Worm (Caenorhabditis elegans) whole organism, early embryonic: ENCODE data around the gene T14G8.4.

Experiments used
- F13C5.2 ChIP-seq: sonication (generic microtip); optimal IDR thresholded peaks from 2 replicates; lab custom pipeline; 2017; ENCODE audit warnings: mild to moderate bottlenecking, missing genetic modification characterization, inconsistent platforms, missing compliant biosample characterization
- ama-1 ChIP-seq: fragments of 150-350 bp; optimal IDR thresholded peaks from 2 replicates; lab custom pipeline; 2014
- ceh-13 ChIP-seq: fragments of 200-800 bp; sonication (Bioruptor generic); optimal IDR thresholded peaks from 2 replicates; lab custom pipeline; 2018; ENCODE audit warnings: mild to moderate bottlenecking, missing genetic modification characterization, missing compliant biosample characterization
- flt-1 ChIP-seq: fragments of 200-800 bp; sonication (Bioruptor generic); IDR thresholded peaks from 2 replicates; pipeline ENCODE4 v1.3.6; 2022; ENCODE audit warnings: missing genetic modification characterization, missing compliant biosample characterization
- pes-1 ChIP-seq: fragments of 200-800 bp; sonication (Bioruptor generic); IDR thresholded peaks from 2 replicates; pipeline ENCODE4 v1.3.6; 2022; ENCODE audit warnings: missing genetic modification reagents, missing genetic modification characterization, missing compliant biosample characterization
- sea-1 ChIP-seq: fragments of 200-800 bp; sonication (Bioruptor generic); conservative IDR thresholded peaks from 2 replicates; pipeline ENCODE4 v1.3.6; 2022; ENCODE audit warnings: missing genetic modification characterization, missing compliant biosample characterization
- tbx-11 ChIP-seq: fragments of 200-800 bp; sonication (Bioruptor generic); IDR thresholded peaks from 2 replicates; pipeline ENCODE4 v1.3.6; 2022; ENCODE audit warnings: missing genetic modification characterization, missing compliant biosample characterization
- tbx-37 ChIP-seq: fragments of 200-800 bp; sonication (Bioruptor generic); conservative IDR thresholded peaks from 2 replicates; pipeline ENCODE4 v1.3.6; 2022; ENCODE audit warnings: missing genetic modification reagents, missing genetic modification characterization, missing compliant biosample characterization
- tra-4 ChIP-seq: sonication (generic microtip); optimal IDR thresholded peaks from 2 replicates; lab custom pipeline; 2017; ENCODE audit warnings: missing genetic modification characterization, missing compliant biosample characterization

ce11 chrX:12908715-12909114, 45.0 kb upstream of the T14G8.4 start:
- TF ChIP-seq tra-4 (tag; lab: Kevin White, UChicago) (no peak), F13C5.2 (tag; lab: Kevin White, UChicago) (no peak), ama-1 (lab: Kevin White, UChicago) (no peak), tbx-37 (GFP tag; lab: Robert Waterston, UW) (no peak), flt-1 (no peak), ceh-13 (GFP tag; lab: Kevin White, UChicago) (no peak), pes-1 (GFP tag; lab: Robert Waterston, UW) (no peak), sea-1 (GFP tag; lab: Robert Waterston, UW) (no peak), tbx-11 (GFP tag; lab: Robert Waterston, UW) (no peak)
